Fruit fly (Drosophila melanogaster) whole organism, embryonic: ENCODE measurements around the gene CG6325.

Source experiments
- Ada2b ChIP-seq: fragments of 200-800 bp; sonication (Bioruptor generic); IDR thresholded peaks from 2 replicates; pipeline ENCODE4 v1.3.6; 2022; ENCODE audit warnings: missing biosample characterization, missing genetic modification characterization
- Aef1 ChIP-seq: fragments of 200-800 bp; sonication (Bioruptor generic); IDR thresholded peaks from 3 replicates; pipeline ENCODE4 v1.3.6; 2022; ENCODE audit warnings: missing biosample characterization, missing genetic modification characterization
- Bgb ChIP-seq: fragments of 200-800 bp; sonication (Bioruptor generic); IDR thresholded peaks from 2 replicates; pipeline ENCODE4 v1.3.6; 2022; ENCODE audit warnings: missing biosample characterization, missing genetic modification characterization; ENCODE audit not compliant: partially characterized antibody
- CG10209 ChIP-seq: fragments of 200-800 bp; sonication (Bioruptor generic); optimal IDR thresholded peaks from 3 replicates; lab custom pipeline; 2017; ENCODE audit warnings: missing biosample characterization, mild to moderate bottlenecking, missing genetic modification characterization, missing genetic modification reagents
- CG10565 ChIP-seq: fragments of 200-800 bp; sonication (Bioruptor generic); optimal IDR thresholded peaks from 3 replicates; lab custom pipeline; 2016; ENCODE audit warnings: missing biosample characterization, mild to moderate bottlenecking, missing genetic modification characterization
- CG13624 ChIP-seq: fragments of 200-800 bp; sonication (Bioruptor generic); optimal IDR thresholded peaks from 2 replicates; lab custom pipeline; 2016; ENCODE audit warnings: missing biosample characterization, missing genetic modification characterization
- CG1603 ChIP-seq: fragments of 200-800 bp; sonication (Bioruptor generic); optimal IDR thresholded peaks from 2 replicates; lab custom pipeline; 2019; ENCODE audit warnings: missing biosample characterization, mild to moderate bottlenecking, missing genetic modification characterization, moderate library complexity
- CG2202 ChIP-seq: fragments of 200-800 bp; sonication (Bioruptor generic); optimal IDR thresholded peaks from 2 replicates; lab custom pipeline; 2018; ENCODE audit warnings: missing biosample characterization, mild to moderate bottlenecking, missing genetic modification characterization
- CG2875 ChIP-seq: fragments of 200-800 bp; sonication (Bioruptor generic); optimal IDR thresholded peaks from 2 replicates; lab custom pipeline; 2017; ENCODE audit warnings: missing biosample characterization, mild to moderate bottlenecking, missing genetic modification characterization, missing genetic modification reagents
- CG3995 ChIP-seq: fragments of 200-800 bp; sonication (Bioruptor generic); optimal IDR thresholded peaks from 3 replicates; lab custom pipeline; 2016; ENCODE audit warnings: missing biosample characterization, missing genetic modification characterization
- CG4424 ChIP-seq: fragments of 200-800 bp; sonication (Bioruptor generic); optimal IDR thresholded peaks from 3 replicates; lab custom pipeline; 2016; ENCODE audit warnings: missing biosample characterization, missing genetic modification characterization
- CG6654 ChIP-seq: fragments of 200-800 bp; sonication (Bioruptor generic); optimal IDR thresholded peaks from 2 replicates; lab custom pipeline; 2017; ENCODE audit warnings: missing biosample characterization, mild to moderate bottlenecking, missing genetic modification characterization
- CG7928 ChIP-seq: fragments of 200-800 bp; sonication (Bioruptor generic); optimal IDR thresholded peaks from 2 replicates; lab custom pipeline; 2017; ENCODE audit warnings: missing biosample characterization, mild to moderate bottlenecking, missing genetic modification characterization
- CG8281 ChIP-seq: fragments of 200-800 bp; sonication (Bioruptor generic); optimal IDR thresholded peaks from 2 replicates; lab custom pipeline; 2018; ENCODE audit warnings: missing biosample characterization, mild to moderate bottlenecking, missing genetic modification characterization, moderate library complexity
- CG8388 ChIP-seq: fragments of 200-800 bp; sonication (Bioruptor generic); optimal IDR thresholded peaks from 2 replicates; lab custom pipeline; 2019; ENCODE audit warnings: missing biosample characterization, mild to moderate bottlenecking, missing genetic modification characterization, moderate library complexity
- CG8478 ChIP-seq: fragments of >200 bp; optimal IDR thresholded peaks from 2 replicates; lab custom pipeline; 2018
- CG8924 ChIP-seq: fragments of 200-800 bp; optimal IDR thresholded peaks from 3 replicates; lab custom pipeline; 2019; ENCODE audit warnings: missing biosample characterization, mild to moderate bottlenecking, missing genetic modification characterization, moderate library complexity
- CG9437 ChIP-seq: fragments of 200-800 bp; sonication (Bioruptor generic); optimal IDR thresholded peaks from 2 replicates; lab custom pipeline; 2018; ENCODE audit warnings: missing biosample characterization, mild to moderate bottlenecking, missing genetic modification characterization
- CoRest ChIP-seq: fragments of 200-800 bp; sonication (Bioruptor generic); optimal IDR thresholded peaks from 3 replicates; lab custom pipeline; 2018; ENCODE audit warnings: missing biosample characterization, mild to moderate bottlenecking, missing genetic modification characterization, moderate library complexity
- D ChIP-seq, 2 experiments: fragments of 200-800 bp in 1 of 2; fragments of >200 bp in 1 of 2; sonication (Bioruptor generic) in 1 of 2; optimal IDR thresholded peaks; 2 replicates in 1 of 2; 3 replicates in 1 of 2; lab custom pipeline; 2017; ENCODE audit warnings: mild to moderate bottlenecking in 1 of 2, missing biosample characterization in 1 of 2, missing genetic modification characterization in 1 of 2, missing genetic modification reagents in 1 of 2
- Dfd ChIP-seq, 2 experiments: fragments of >200 bp; optimal IDR thresholded peaks; 2 replicates each; lab custom pipeline; 2017; ENCODE audit warnings: missing biosample characterization in 2 of 2, missing genetic modification characterization in 2 of 2
- Dip2 ChIP-seq: fragments of 200-800 bp; sonication (Bioruptor generic); IDR thresholded peaks from 2 replicates; pipeline ENCODE4 v1.3.6; 2022; ENCODE audit warnings: missing biosample characterization, missing genetic modification characterization
- Fer3 ChIP-seq: fragments of 200-800 bp; sonication (Bioruptor generic); optimal IDR thresholded peaks from 2 replicates; lab custom pipeline; 2018; ENCODE audit warnings: missing biosample characterization, mild to moderate bottlenecking, missing genetic modification characterization, moderate library complexity
- H2.0 ChIP-seq: fragments of 200-800 bp; sonication (Bioruptor generic); IDR thresholded peaks from 2 replicates; pipeline ENCODE4 v1.3.6; 2022; ENCODE audit warnings: missing biosample characterization, missing genetic modification characterization
- HLH54F ChIP-seq: fragments of 200-800 bp; sonication (Bioruptor generic); optimal IDR thresholded peaks from 3 replicates; lab custom pipeline; 2016; ENCODE audit warnings: missing biosample characterization, missing genetic modification characterization
- Hmr ChIP-seq: fragments of 200-800 bp; sonication (Bioruptor generic); optimal IDR thresholded peaks from 3 replicates; lab custom pipeline; 2017; ENCODE audit warnings: mild to moderate bottlenecking, missing biosample characterization, missing genetic modification reagents, missing genetic modification characterization
- Jarid2 ChIP-seq: fragments of 200-800 bp; sonication (Bioruptor generic); optimal IDR thresholded peaks from 3 replicates; lab custom pipeline; 2017; ENCODE audit warnings: mild to moderate bottlenecking, missing biosample characterization, missing genetic modification reagents, missing genetic modification characterization
- Meics ChIP-seq: fragments of 200-800 bp; sonication (Bioruptor generic); optimal IDR thresholded peaks from 2 replicates; lab custom pipeline; 2017; ENCODE audit warnings: missing biosample characterization, mild to moderate bottlenecking, missing genetic modification characterization
- NK7.1 ChIP-seq: fragments of 200-800 bp; sonication (Bioruptor generic); optimal IDR thresholded peaks from 3 replicates; lab custom pipeline; 2016; ENCODE audit warnings: missing biosample characterization, missing genetic modification characterization
- Oaz ChIP-seq: fragments of 200-800 bp; sonication (Bioruptor generic); IDR thresholded peaks from 2 replicates; pipeline ENCODE4 v1.3.6; 2022; ENCODE audit warnings: missing biosample characterization, missing genetic modification characterization
- Oli ChIP-seq: fragments of 200-800 bp; sonication (Bioruptor generic); optimal IDR thresholded peaks from 2 replicates; lab custom pipeline; 2018; ENCODE audit warnings: missing biosample characterization, mild to moderate bottlenecking, missing genetic modification characterization, moderate library complexity
- Rx ChIP-seq: fragments of 200-800 bp; sonication (Bioruptor generic); IDR thresholded peaks from 2 replicates; pipeline ENCODE4 v1.3.6; 2022; ENCODE audit warnings: missing biosample characterization, missing genetic modification characterization
- Sry-δ ChIP-seq: fragments of 200-800 bp; sonication (Bioruptor generic); optimal IDR thresholded peaks from 2 replicates; lab custom pipeline; 2016; ENCODE audit warnings: missing biosample characterization, missing genetic modification characterization
- Tbp ChIP-seq: fragments of >200 bp; optimal IDR thresholded peaks from 2 replicates; lab custom pipeline; 2018; ENCODE audit warnings: missing biosample characterization, missing genetic modification characterization
- amos ChIP-seq: fragments of 200-800 bp; sonication (Bioruptor generic); IDR thresholded peaks from 2 replicates; pipeline ENCODE4 v1.3.6; 2022; ENCODE audit warnings: missing biosample characterization, missing genetic modification characterization; ENCODE audit not compliant: partially characterized antibody
- az2 ChIP-seq: fragments of 200-800 bp; sonication (Bioruptor generic); optimal IDR thresholded peaks from 3 replicates; lab custom pipeline; 2016; ENCODE audit warnings: missing biosample characterization, missing genetic modification characterization
- corto ChIP-seq: fragments of 200-800 bp; sonication (Bioruptor generic); optimal IDR thresholded peaks from 2 replicates; lab custom pipeline; 2016; ENCODE audit warnings: missing biosample characterization, mild to moderate bottlenecking, missing genetic modification characterization, moderate library complexity
- dmrt99B ChIP-seq: fragments of 200-800 bp; sonication (Bioruptor generic); optimal IDR thresholded peaks from 2 replicates; lab custom pipeline; 2018; ENCODE audit warnings: missing biosample characterization, mild to moderate bottlenecking, missing genetic modification characterization, moderate library complexity
- ems ChIP-seq: fragments of 200-800 bp; sonication (Bioruptor generic); optimal IDR thresholded peaks from 3 replicates; lab custom pipeline; 2016; ENCODE audit warnings: missing biosample characterization, missing genetic modification characterization
- fd96Cb ChIP-seq: fragments of 200-800 bp; sonication (Bioruptor generic); optimal IDR thresholded peaks from 2 replicates; lab custom pipeline; 2018; ENCODE audit warnings: missing biosample characterization, mild to moderate bottlenecking, missing genetic modification characterization, moderate library complexity
- mld ChIP-seq: fragments of 200-800 bp; sonication (Bioruptor generic); IDR thresholded peaks from 3 replicates; pipeline ENCODE4 v1.3.6; 2022; ENCODE audit warnings: missing biosample characterization, missing genetic modification characterization; ENCODE audit not compliant: partially characterized antibody
- otp ChIP-seq: fragments of 200-800 bp; sonication (Bioruptor generic); IDR thresholded peaks from 3 replicates; pipeline ENCODE4, ENCODE4 v1.3.6; 2022; ENCODE audit warnings: missing biosample characterization, missing genetic modification characterization
- pan ChIP-seq, 4 experiments: fragments of >200 bp in 3 of 4; fragments of 200-800 bp in 1 of 4; sonication (Bioruptor generic) in 1 of 4; optimal IDR thresholded peaks in 3 of 4; IDR thresholded peaks in 1 of 4; 2 replicates each; pipeline versions ENCODE4 v1.3.6 to Lab custom; 2017 to 2022; ENCODE audit warnings: missing biosample characterization in 2 of 4, missing genetic modification characterization in 2 of 4, mixed read lengths in 1 of 4
- phol ChIP-seq: fragments of 200-800 bp; sonication (Bioruptor generic); optimal IDR thresholded peaks from 3 replicates; lab custom pipeline; 2018; ENCODE audit warnings: missing biosample characterization, mild to moderate bottlenecking, missing genetic modification characterization, moderate library complexity
- sim ChIP-seq: fragments of 200-800 bp; sonication (Bioruptor generic); IDR thresholded peaks from 2 replicates; pipeline ENCODE4 v1.3.6; 2022; ENCODE audit warnings: missing biosample characterization, missing genetic modification characterization
- sr ChIP-seq: fragments of 200-800 bp; sonication (Bioruptor generic); IDR thresholded peaks from 3 replicates; pipeline ENCODE4 v1.3.6; 2022; ENCODE audit warnings: missing biosample characterization, missing genetic modification characterization
- tna ChIP-seq: fragments of 200-800 bp; sonication (Bioruptor generic); IDR thresholded peaks from 2 replicates; pipeline ENCODE4 v1.3.6; 2022; ENCODE audit warnings: missing biosample characterization, missing genetic modification characterization; ENCODE audit not compliant: partially characterized antibody
- usp ChIP-seq: fragments of >200 bp; optimal IDR thresholded peaks from 2 replicates; lab custom pipeline; 2017; ENCODE audit warnings: missing biosample characterization, missing genetic modification characterization
- vvl ChIP-seq: fragments of 200-800 bp; sonication (Bioruptor generic); IDR thresholded peaks from 2 replicates; pipeline ENCODE4 v1.3.6; 2022; ENCODE audit warnings: missing biosample characterization, missing genetic modification characterization
- yki ChIP-seq: fragments of >200 bp; optimal IDR thresholded peaks from 3 replicates; lab custom pipeline; 2018

CG6325 gene

DNA sequence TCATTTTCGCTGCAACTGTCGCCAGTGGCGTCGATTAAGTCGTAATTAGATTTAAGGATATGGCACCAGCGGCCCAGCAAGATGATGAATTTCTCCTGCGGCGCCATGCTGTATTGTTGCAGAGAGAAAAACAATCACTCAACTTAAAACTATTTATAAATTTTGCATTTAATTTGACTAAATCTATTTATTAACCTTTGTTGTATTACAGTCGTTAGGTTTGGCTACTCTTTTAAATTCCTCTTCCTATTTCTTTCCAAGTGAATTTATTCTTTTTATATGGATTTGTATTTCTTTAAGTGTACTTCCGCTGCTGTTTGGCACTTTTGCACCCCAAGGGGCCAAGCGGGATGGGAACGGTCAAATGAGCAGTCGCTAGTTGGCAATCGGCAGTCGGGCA, 41.9 kb upstream of the CG6325 start (continued):
- TF ChIP-seq CG8388 (peak; percentile 55), CG1603 (peak; percentile 40), tna (GFP tag; lab: Robert Waterston, UW) (no peak), CG9437 (GFP tag; lab: Kevin White, UChicago) (no peak), Aef1 (GFP tag; lab: Robert Waterston, UW) (no peak), ems (GFP tag; lab: Kevin White, UChicago) (peak; percentile 5), CG10209 (GFP tag; lab: Kevin White, UChicago) (peak; percentile 17), Meics (GFP tag; lab: Kevin White, UChicago) (peak; percentile 12), Fer3 (tag; lab: Kevin White, UChicago) (peak; percentile 32), CoRest (tag; lab: Kevin White, UChicago) (peak; percentile 25), Oli (tag; lab: Kevin White, UChicago) (peak; percentile 51), pan (optimal IDR thresholded peaks at IDR 0.05; lab: Kevin White, UChicago) (no peak), pan (GFP tag; optimal IDR thresholded peaks at IDR 0.05 in 1 of 2, IDR thresholded peaks at IDR 0.05 in 1 of 2) (peak in 1 of 2 experiments; percentile 25), az2 (GFP tag; lab: Kevin White, UChicago) (peak; percentile 41), H2.0 (peak; percentile 34; the same call in 1 of the 2 replicates), D (optimal IDR thresholded peaks at IDR 0.05; lab: Kevin White, UChicago) (no peak), D (GFP tag; optimal IDR thresholded peaks at IDR 0.05; lab: Kevin White, UChicago) (peak; percentile 66), CG4424 (GFP tag; lab: Kevin White, UChicago) (peak; percentile 25), Rx (no peak), CG2875 (GFP tag; lab: Kevin White, UChicago) (peak; percentile 36), mld (GFP tag; lab: Robert Waterston, UW) (no peak), CG2202 (tag; lab: Kevin White, UChicago) (peak; percentile 6), CG8924 (peak; percentile 56), phol (peak; percentile 72)
- TF ChIP-seq, all 482 proteins: peak for 114

dm6 chr3R:10436989-10437388, 29.9 kb upstream of the CG6325 start:
- TF ChIP-seq Oaz (GFP tag; lab: Robert Waterston, UW): no peak
- TF ChIP-seq CG8478 (lab: Kevin White, UChicago): no peak
- no peak for TF ChIP-seq Sry-δ (GFP tag; lab: Kevin White, UChicago)
- TF ChIP-seq CG4424 (GFP tag; lab: Kevin White, UChicago): no peak
- no peak for TF ChIP-seq corto (GFP tag; lab: Kevin White, UChicago)
- TF ChIP-seq dmrt99B: no peak
- TF ChIP-seq fd96Cb (tag; lab: Kevin White, UChicago): no peak
- TF ChIP-seq HLH54F: no peak
- no peak for TF ChIP-seq CG10565 (GFP tag; lab: Kevin White, UChicago)
- TF ChIP-seq CG13624 (GFP tag; lab: Kevin White, UChicago): no peak
- TF ChIP-seq Ada2b (GFP tag; lab: Robert Waterston, UW): no peak
- no peak for TF ChIP-seq CG7928 (GFP tag; lab: Kevin White, UChicago)
- TF ChIP-seq NK7.1 (GFP tag; lab: Kevin White, UChicago): no peak
- no peak for TF ChIP-seq Tbp (GFP tag; lab: Kevin White, UChicago)
- no peak for TF ChIP-seq otp (GFP tag; lab: Robert Waterston, UW)
- 0 out of 2 replicates have a peak, but pooled peaks have one; percentile 22 for TF ChIP-seq Bgb (GFP tag; lab: Robert Waterston, UW)
- TF ChIP-seq Dip2 (GFP tag; lab: Robert Waterston, UW): peak; percentile 95
- no peak for TF ChIP-seq CG8281 (tag; lab: Kevin White, UChicago)
- TF ChIP-seq yki: no peak
- no peak for TF ChIP-seq Dfd (GFP tag; optimal IDR thresholded peaks at IDR 0.05; lab: Kevin White, UChicago)
- no peak for TF ChIP-seq Meics (GFP tag; lab: Kevin White, UChicago)
- TF ChIP-seq CG3995: no peak
- no peak for TF ChIP-seq sr (GFP tag; lab: Robert Waterston, UW)
- TF ChIP-seq Hmr: no peak
- no peak for TF ChIP-seq sim (GFP tag; lab: Robert Waterston, UW)
- TF ChIP-seq usp (GFP tag; lab: Kevin White, UChicago): no peak
- TF ChIP-seq amos: no peak
- TF ChIP-seq vvl: peak; percentile 41
- no peak for TF ChIP-seq CG6654 (GFP tag; lab: Kevin White, UChicago)
- no peak for TF ChIP-seq Jarid2 (GFP tag; lab: Kevin White, UChicago)
- TF ChIP-seq tna (GFP tag; lab: Robert Waterston, UW): no peak
